Worm (Caenorhabditis elegans) whole organism, L3 larva: ENCODE measurements around the gene nep-16.
A peak's percentile ranks its signal among the peaks of the same experiment; 100 is the strongest.

Experiments used
- R02D3.7 ChIP-seq: fragments of 150-350 bp; optimal IDR thresholded peaks from 2 replicates; lab custom pipeline; 2014; ENCODE audit warnings: missing biosample characterization, missing genetic modification characterization
- ama-1 ChIP-seq: fragments of 150-350 bp; optimal IDR thresholded peaks from 2 replicates; lab custom pipeline; 2018
- ceh-16 ChIP-seq: sonication (generic microtip); optimal IDR thresholded peaks from 2 replicates; lab custom pipeline; 2017; ENCODE audit warnings: missing biosample characterization, missing genetic modification characterization
- ceh-82 ChIP-seq: fragments of 150-350 bp; optimal IDR thresholded peaks from 2 replicates; lab custom pipeline; 2014; ENCODE audit warnings: missing biosample characterization, missing genetic modification characterization
- ceh-9 ChIP-seq: sonication (generic microtip); optimal IDR thresholded peaks from 2 replicates; lab custom pipeline; 2018; ENCODE audit warnings: missing biosample characterization, missing genetic modification characterization
- daf-12 ChIP-seq: fragments of 150-350 bp; optimal IDR thresholded peaks from 2 replicates; lab custom pipeline; 2014; ENCODE audit warnings: missing biosample characterization, missing genetic modification reagents, missing genetic modification characterization
- egl-27 ChIP-seq: sonication (generic microtip); optimal IDR thresholded peaks from 4 replicates; lab custom pipeline; 2017; ENCODE audit warnings: missing biosample characterization, missing genetic modification reagents, missing genetic modification characterization
- egl-5 ChIP-seq: fragments of 150-350 bp; optimal IDR thresholded peaks from 2 replicates; lab custom pipeline; 2017; ENCODE audit warnings: missing biosample characterization, missing genetic modification reagents, missing genetic modification characterization, inconsistent platforms
- elt-1 ChIP-seq: fragments of 150-350 bp; optimal IDR thresholded peaks from 2 replicates; lab custom pipeline; 2014; ENCODE audit warnings: missing biosample characterization, missing genetic modification characterization
- elt-2 ChIP-seq: sonication (generic microtip); optimal IDR thresholded peaks from 2 replicates; lab custom pipeline; 2016; ENCODE audit warnings: missing genetic modification reagents, mild to moderate bottlenecking, missing genetic modification characterization, missing compliant biosample characterization
- elt-3 ChIP-seq, 3 experiments: fragments of 150-350 bp in 1 of 3; sonication (generic microtip) in 2 of 3; optimal IDR thresholded peaks; 2 replicates in 2 of 3; 4 replicates in 1 of 3; lab custom pipeline; 2014 to 2017; ENCODE audit warnings: missing biosample characterization in 3 of 3, missing genetic modification characterization in 3 of 3
- eor-1 ChIP-seq, 2 experiments: fragments of 150-350 bp; optimal IDR thresholded peaks; 2 replicates each; lab custom pipeline; 2014 to 2018; ENCODE audit warnings: missing biosample characterization in 2 of 2, missing genetic modification characterization in 2 of 2
- fkh-10 ChIP-seq: sonication (generic microtip); optimal IDR thresholded peaks from 2 replicates; lab custom pipeline; 2017; ENCODE audit warnings: missing biosample characterization, missing genetic modification reagents, missing genetic modification characterization
- fos-1 ChIP-seq: fragments of 150-350 bp; optimal IDR thresholded peaks from 2 replicates; lab custom pipeline; 2014; ENCODE audit warnings: missing biosample characterization, missing genetic modification characterization
- hmg-11 ChIP-seq: sonication (generic microtip); optimal IDR thresholded peaks from 2 replicates; lab custom pipeline; 2016; ENCODE audit warnings: missing genetic modification characterization, missing compliant biosample characterization
- lin-15B ChIP-seq: fragments of 150-350 bp; optimal IDR thresholded peaks from 2 replicates; lab custom pipeline; 2014; ENCODE audit warnings: missing biosample characterization, missing genetic modification characterization
- lin-39 ChIP-seq: fragments of 150-350 bp; optimal IDR thresholded peaks from 2 replicates; lab custom pipeline; 2018; ENCODE audit warnings: missing biosample characterization, missing genetic modification reagents, missing genetic modification characterization
- mdl-1 ChIP-seq: fragments of 150-350 bp; optimal IDR thresholded peaks from 2 replicates; lab custom pipeline; 2014; ENCODE audit warnings: missing biosample characterization, missing genetic modification characterization
- nfya-1 ChIP-seq: sonication (generic microtip); optimal IDR thresholded peaks from 2 replicates; lab custom pipeline; 2017; ENCODE audit warnings: missing genetic modification characterization, mild to moderate bottlenecking, missing compliant biosample characterization, antibody characterized with exemption, moderate library complexity; ENCODE audit not compliant: insufficient read depth
- nhr-12 ChIP-seq: fragments of 150-350 bp; optimal IDR thresholded peaks from 2 replicates; lab custom pipeline; 2014; ENCODE audit warnings: missing biosample characterization, missing genetic modification characterization
- nhr-23 ChIP-seq: fragments of 150-350 bp; optimal IDR thresholded peaks from 2 replicates; lab custom pipeline; 2014; ENCODE audit warnings: missing biosample characterization, missing genetic modification reagents, missing genetic modification characterization
- nhr-237 ChIP-seq: fragments of 150-350 bp; optimal IDR thresholded peaks from 2 replicates; lab custom pipeline; 2014; ENCODE audit warnings: missing biosample characterization, missing genetic modification characterization
- nhr-28 ChIP-seq: fragments of 150-350 bp; optimal IDR thresholded peaks from 2 replicates; lab custom pipeline; 2014; ENCODE audit warnings: missing biosample characterization, missing genetic modification characterization
- nhr-43 ChIP-seq: sonication (generic microtip); optimal IDR thresholded peaks from 2 replicates; lab custom pipeline; 2016; ENCODE audit warnings: mild to moderate bottlenecking, missing genetic modification characterization, missing compliant biosample characterization; ENCODE audit not compliant: poor library complexity, severe bottlenecking
- nhr-76 ChIP-seq: fragments of 150-350 bp; sonication (generic microtip); optimal IDR thresholded peaks from 5 replicates; lab custom pipeline; 2014; ENCODE audit warnings: missing biosample characterization, missing genetic modification characterization
- nhr-77 ChIP-seq: fragments of 150-350 bp; optimal IDR thresholded peaks from 2 replicates; lab custom pipeline; 2014; ENCODE audit warnings: missing biosample characterization, missing genetic modification characterization
- pqm-1 ChIP-seq: fragments of 150-350 bp; optimal IDR thresholded peaks from 2 replicates; lab custom pipeline; 2017; ENCODE audit warnings: missing biosample characterization, missing genetic modification characterization, inconsistent platforms
- sea-2 ChIP-seq: fragments of 150-350 bp; sonication (generic microtip); optimal IDR thresholded peaks from 4 replicates; lab custom pipeline; 2014; ENCODE audit warnings: missing biosample characterization, missing genetic modification reagents, missing genetic modification characterization
- skn-1 ChIP-seq: fragments of 150-350 bp; optimal IDR thresholded peaks from 2 replicates; lab custom pipeline; 2014; ENCODE audit warnings: missing biosample characterization, missing genetic modification characterization
- snpc-4 ChIP-seq: fragments of 150-350 bp; optimal IDR thresholded peaks from 2 replicates; lab custom pipeline; 2014; ENCODE audit warnings: missing biosample characterization, missing genetic modification characterization
- tbx-2 ChIP-seq: sonication (generic microtip); optimal IDR thresholded peaks from 2 replicates; lab custom pipeline; 2016; ENCODE audit warnings: mild to moderate bottlenecking, missing genetic modification characterization, missing compliant biosample characterization
- unc-62 ChIP-seq: fragments of 150-350 bp; sonication (generic microtip); optimal IDR thresholded peaks from 4 replicates; lab custom pipeline; 2014; ENCODE audit warnings: missing biosample characterization, missing genetic modification reagents, missing genetic modification characterization
- ztf-11 ChIP-seq: fragments of 150-350 bp; optimal IDR thresholded peaks from 2 replicates; lab custom pipeline; 2014; ENCODE audit warnings: missing biosample characterization, missing genetic modification characterization

The nep-16 gene

ce11 chrIV:7663006-7663405, 21.3 kb upstream of the nep-16 start:
- TF ChIP-seq tbx-2 (tag; lab: Kevin White, UChicago): no peak
- no peak for TF ChIP-seq lin-15B (tag; lab: Kevin White, UChicago)
- TF ChIP-seq nhr-77 (tag; lab: Kevin White, UChicago): no peak
- no peak for TF ChIP-seq egl-5 (tag; lab: Kevin White, UChicago)
- TF ChIP-seq snpc-4 (tag; lab: Kevin White, UChicago): no peak
- peak; percentile 68 for TF ChIP-seq lin-39
- no peak for TF ChIP-seq daf-12 (tag; lab: Kevin White, UChicago)
- TF ChIP-seq elt-3 (tag; optimal IDR thresholded peaks at IDR 0.05; lab: Kevin White, UChicago): no peak
- no peak for TF ChIP-seq nhr-76
- peak; percentile 46 for TF ChIP-seq ceh-82 (tag; lab: Kevin White, UChicago)
- no peak for TF ChIP-seq nhr-237 (tag; lab: Kevin White, UChicago)
- no peak for TF ChIP-seq mdl-1
- TF ChIP-seq nhr-28 (tag; lab: Kevin White, UChicago): no peak
- TF ChIP-seq egl-27 (tag; lab: Kevin White, UChicago): no peak
- peak; percentile 49 for TF ChIP-seq nfya-1 (tag; lab: Kevin White, UChicago)
- TF ChIP-seq elt-1 (tag; lab: Kevin White, UChicago): peak; percentile 77
- TF ChIP-seq R02D3.7 (tag; lab: Kevin White, UChicago): no peak
- TF ChIP-seq unc-62 (GFP tag; lab: Kevin White, UChicago): peak; percentile 57
- no peak for TF ChIP-seq nhr-43 (tag; lab: Kevin White, UChicago)
- no peak for TF ChIP-seq fos-1 (tag; lab: Kevin White, UChicago)
- TF ChIP-seq ama-1: no peak
- TF ChIP-seq ceh-9 (tag; lab: Kevin White, UChicago): no peak
- TF ChIP-seq, all 47 proteins: peak for 5

- TF ChIP-seq elt-3 (tag; optimal IDR thresholded peaks at IDR 0.05; lab: Kevin White, UChicago): no peak
- no peak for TF ChIP-seq nhr-23 (tag; lab: Kevin White, UChicago)
- TF ChIP-seq snpc-4 (tag; lab: Kevin White, UChicago): no peak
- TF ChIP-seq fkh-10 (GFP tag; lab: Kevin White, UChicago): peak; percentile 4
- TF ChIP-seq egl-5 (tag; lab: Kevin White, UChicago): no peak
- no peak for TF ChIP-seq lin-39
- TF ChIP-seq hmg-11 (tag; lab: Kevin White, UChicago): no peak
- TF ChIP-seq nfya-1 (tag; lab: Kevin White, UChicago): no peak
- TF ChIP-seq ceh-82 (tag; lab: Kevin White, UChicago): no peak
Measured at ce11 chrIV:7661569-7661968, 19.9 kb upstream of the nep-16 start.

ce11 chrIV:7659481-7659880, 17.8 kb upstream of the nep-16 start:
- TF ChIP-seq nhr-237 (tag; lab: Kevin White, UChicago) (no peak), elt-3 (tag; optimal IDR thresholded peaks at IDR 0.05; lab: Kevin White, UChicago) (no peak), egl-5 (tag; lab: Kevin White, UChicago) (peak; percentile 80), lin-39 (peak; percentile 46), nfya-1 (tag; lab: Kevin White, UChicago) (peak; percentile 11), fos-1 (tag; lab: Kevin White, UChicago) (no peak), snpc-4 (tag; lab: Kevin White, UChicago) (no peak)

ce11 chrIV:7658589-7658988, 16.9 kb upstream of the nep-16 start, which contains the start of gene C08G9.1:
C08G9.1 (plus strand) TSS chrIV:7658763.
- TF ChIP-seq ceh-16 (tag; lab: Kevin White, UChicago) (no peak), elt-3 (tag; optimal IDR thresholded peaks at IDR 0.05; lab: Kevin White, UChicago) (no peak), lin-39 (peak; percentile 27), ceh-82 (tag; lab: Kevin White, UChicago) (no peak), nhr-23 (tag; lab: Kevin White, UChicago) (no peak), fos-1 (tag; lab: Kevin White, UChicago) (no peak), egl-27 (tag; lab: Kevin White, UChicago) (no peak), egl-5 (tag; lab: Kevin White, UChicago) (peak; percentile 31), lin-15B (tag; lab: Kevin White, UChicago) (no peak), elt-2 (tag; lab: Kevin White, UChicago) (no peak), pqm-1 (no peak), nhr-12 (tag; lab: Kevin White, UChicago) (no peak), nhr-43 (tag; lab: Kevin White, UChicago) (no peak), ztf-11 (tag; lab: Kevin White, UChicago) (no peak), nfya-1 (tag; lab: Kevin White, UChicago) (peak; percentile 41), snpc-4 (tag; lab: Kevin White, UChicago) (no peak), sea-2 (GFP tag; lab: Kevin White, UChicago) (no peak), daf-12 (tag; lab: Kevin White, UChicago) (no peak), eor-1 (tag; optimal IDR thresholded peaks at IDR 0.05; lab: Kevin White, UChicago) (no peak), skn-1 (tag; lab: Kevin White, UChicago) (no peak)
